Fruit fly (Drosophila melanogaster) whole organism: ENCODE results near the gene Enoph.

Experiments
- CG8478 ChIP-seq: fragments of >200 bp; optimal IDR thresholded peaks from 2 replicates; lab custom pipeline; 2018; ENCODE audit warnings: inconsistent platforms
- Dll ChIP-seq: fragments of >200 bp; optimal IDR thresholded peaks from 2 replicates; lab custom pipeline; 2017
- EcR ChIP-seq, 2 experiments: fragments of >200 bp; optimal IDR thresholded peaks; 2 replicates each; lab custom pipeline; 2017; ENCODE audit warnings: missing biosample characterization in 2 of 2, missing genetic modification characterization in 2 of 2, missing genetic modification reagents in 2 of 2
- pan ChIP-seq: fragments of >200 bp; optimal IDR thresholded peaks from 2 replicates; lab custom pipeline; 2017
- psq ChIP-seq: fragments of >200 bp; optimal IDR thresholded peaks from 2 replicates; lab custom pipeline; 2017
- usp ChIP-seq: fragments of >200 bp; optimal IDR thresholded peaks from 2 replicates; lab custom pipeline; 2017; ENCODE audit warnings: missing biosample characterization, missing genetic modification characterization, mixed read lengths

Gene Enoph

DNA sequence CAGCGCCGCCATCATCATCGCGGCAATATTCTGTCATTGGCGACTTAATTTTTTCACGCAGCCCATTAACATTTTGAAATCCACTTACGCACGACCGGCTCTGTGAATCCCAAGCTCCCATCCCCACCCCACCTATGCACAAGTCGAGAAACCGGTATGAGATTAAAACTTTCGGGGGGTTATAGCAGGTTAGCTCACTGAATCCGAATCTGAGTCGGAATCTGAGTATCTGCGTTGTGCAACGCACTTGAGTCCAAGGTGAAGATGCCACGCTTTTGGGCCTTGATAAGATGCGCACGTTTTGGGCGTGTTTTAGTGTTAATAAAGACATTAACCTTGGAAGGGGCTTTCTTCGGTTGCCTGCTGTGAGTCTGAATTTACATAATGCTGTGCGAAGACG, 9.5 kb downstream of the Enoph start:
- TF ChIP-seq Dll (lab: Kevin White, UChicago), result no peak
- no peak for TF ChIP-seq CG8478 (lab: Kevin White, UChicago)

DNA sequence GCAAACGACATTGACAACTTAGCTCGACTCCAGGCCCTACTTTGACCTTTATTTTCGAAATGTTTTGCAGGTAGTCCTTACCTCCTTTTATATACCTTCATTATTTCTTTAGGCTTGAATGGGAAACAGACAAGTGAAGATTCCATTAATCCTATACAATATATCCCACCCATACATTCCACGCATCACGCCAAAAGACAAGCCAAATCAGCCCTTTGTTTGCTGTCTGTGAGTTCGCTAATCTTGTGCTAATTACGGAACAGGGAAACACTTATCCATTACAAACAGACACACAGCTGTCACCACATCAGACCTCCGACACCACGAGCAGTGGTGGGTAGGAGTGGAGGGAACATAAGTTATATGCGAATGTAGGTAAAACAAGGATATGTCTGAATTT, 15.8 kb downstream of the Enoph start, which contains the start of gene CG33293:
CG33293 (minus strand) TSS at position 15 of the 400 bp plus-strand sequence.
- TF ChIP-seq Dll (lab: Kevin White, UChicago), result no peak
- no peak for TF ChIP-seq usp (GFP tag; lab: Kevin White, UChicago)
- no peak for TF ChIP-seq pan (lab: Kevin White, UChicago)
- TF ChIP-seq psq (lab: Kevin White, UChicago), result no peak
- TF ChIP-seq EcR (GFP tag; optimal IDR thresholded peaks at IDR 0.05; lab: Kevin White, UChicago), result no peak
- no peak for TF ChIP-seq CG8478 (lab: Kevin White, UChicago)

DNA sequence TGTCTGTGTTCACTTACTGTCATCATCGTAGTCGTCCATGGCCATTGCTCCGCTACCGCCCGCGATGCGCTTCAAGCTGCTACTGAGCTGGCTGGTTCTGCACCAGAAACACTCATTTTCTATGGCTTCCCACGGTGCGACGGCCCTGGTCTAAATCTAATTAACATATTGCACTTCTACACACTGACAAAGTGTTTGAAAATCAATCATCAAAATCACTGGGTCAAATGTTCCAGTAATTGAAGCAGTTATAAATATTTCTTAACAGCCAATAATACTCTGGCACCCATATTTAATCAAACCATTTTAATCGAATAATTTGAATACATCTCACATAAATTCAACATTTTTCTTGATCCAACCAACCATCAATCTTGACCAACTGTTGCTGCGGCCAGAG, 19.3 kb downstream of the Enoph start, which contains the start of gene rtp:
rtp (minus strand) TSS at position 101 of the 400 bp plus-strand sequence.
- TF ChIP-seq CG8478 (lab: Kevin White, UChicago), result no peak
- no peak for TF ChIP-seq psq (lab: Kevin White, UChicago)
- no peak for TF ChIP-seq pan (lab: Kevin White, UChicago)
- TF ChIP-seq usp (GFP tag; lab: Kevin White, UChicago), result no peak
- no peak for TF ChIP-seq EcR (GFP tag; optimal IDR thresholded peaks at IDR 0.05; lab: Kevin White, UChicago)
- no peak for TF ChIP-seq Dll (lab: Kevin White, UChicago)

DNA sequence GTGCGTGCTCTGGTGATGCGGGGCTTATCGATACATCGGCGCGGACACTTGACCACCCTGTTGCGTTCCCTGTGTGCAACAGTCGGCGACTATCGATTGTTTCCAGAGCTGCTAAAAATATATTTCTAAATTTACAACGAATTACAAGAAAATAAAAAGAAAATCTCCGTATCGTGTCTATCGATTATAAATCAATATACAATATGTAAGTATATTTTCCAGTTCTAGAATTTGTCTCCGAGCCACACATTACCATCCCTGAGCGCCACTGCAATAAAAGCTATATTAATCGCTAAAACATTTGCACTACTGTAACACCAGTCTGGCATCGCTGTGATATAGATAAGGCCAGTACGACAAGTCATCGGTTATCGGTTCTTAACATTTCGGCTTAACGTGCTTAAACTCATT, 24.3 kb downstream of the Enoph start, which contains the start of the genes Kat60 and Mms19:
Kat60 (minus strand) TSS at position 13 of the 411 bp plus-strand sequence.
Mms19 (plus strand) TSS at position 347 of the 411 bp plus-strand sequence.
- TF ChIP-seq pan (lab: Kevin White, UChicago), result no peak
- TF ChIP-seq EcR (GFP tag; optimal IDR thresholded peaks at IDR 0.05; lab: Kevin White, UChicago), result no peak
- no peak for TF ChIP-seq usp (GFP tag; lab: Kevin White, UChicago)
- TF ChIP-seq Dll (lab: Kevin White, UChicago), result no peak
- no peak for TF ChIP-seq CG8478 (lab: Kevin White, UChicago)
- no peak for TF ChIP-seq psq (lab: Kevin White, UChicago)

DNA sequence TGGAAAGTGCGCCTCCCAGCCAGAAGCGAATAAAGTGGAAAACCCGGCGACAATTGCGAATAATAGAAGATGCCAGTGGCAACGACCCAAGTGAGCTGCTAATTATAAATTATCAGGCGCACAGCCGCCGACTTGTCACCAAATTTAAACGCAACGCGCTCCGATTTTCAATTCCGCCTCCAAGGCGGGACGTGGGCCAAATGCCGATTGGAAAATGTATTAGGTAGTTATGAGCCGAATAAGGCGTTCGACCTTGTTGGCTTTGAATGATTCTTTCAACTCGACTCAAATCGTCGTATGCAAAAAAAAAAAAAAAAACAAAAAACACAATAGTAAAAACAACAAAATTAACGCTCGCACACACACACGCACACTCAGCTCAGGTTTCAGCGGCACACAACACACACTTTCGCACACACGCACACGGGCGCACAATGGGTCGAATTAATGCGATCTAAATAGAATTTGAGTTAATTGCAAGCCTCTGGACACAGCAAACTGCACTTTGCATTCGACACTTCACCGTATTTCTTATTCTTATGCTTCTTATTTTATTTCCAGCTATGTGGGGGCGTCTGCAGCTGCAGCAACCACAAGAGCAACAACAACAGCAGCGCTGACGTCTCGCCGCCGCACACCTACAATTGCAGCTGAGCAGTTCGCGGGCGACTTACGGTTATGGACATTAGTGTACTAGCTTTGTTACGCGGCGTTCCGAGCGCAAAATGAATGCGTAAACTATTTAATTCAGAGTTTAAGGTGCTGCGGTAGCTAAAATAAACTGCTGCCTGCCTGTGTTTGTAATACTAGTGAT, 24.9 kb downstream of the Enoph start:
- TF ChIP-seq psq (lab: Kevin White, UChicago) (no peak), Dll (lab: Kevin White, UChicago) (no peak), EcR (GFP tag; optimal IDR thresholded peaks at IDR 0.05; lab: Kevin White, UChicago) (no peak), pan (lab: Kevin White, UChicago) (no peak), CG8478 (lab: Kevin White, UChicago) (no peak), usp (GFP tag; lab: Kevin White, UChicago) (no peak)

DNA sequence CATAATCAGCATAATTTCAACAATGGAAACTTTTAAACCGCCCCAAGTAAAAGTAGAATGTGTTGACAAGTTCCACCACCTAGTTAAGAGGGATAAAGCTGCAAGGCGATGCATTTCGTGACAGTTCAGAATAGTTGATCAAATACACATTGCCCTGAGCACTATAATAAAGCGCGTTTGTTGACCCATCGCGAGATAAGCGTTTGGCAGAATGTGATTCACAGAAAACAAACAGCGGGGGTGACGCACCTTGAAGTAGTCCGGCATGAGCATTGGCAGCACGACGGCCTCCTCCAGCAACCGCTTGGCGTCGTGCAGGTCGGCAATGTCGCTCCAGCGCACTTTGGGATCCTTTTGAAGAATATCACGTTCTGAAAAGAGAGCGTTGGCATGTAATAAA, 27.0 kb downstream of the Enoph start:
- TF ChIP-seq CG8478 (lab: Kevin White, UChicago), result no peak
- TF ChIP-seq usp (GFP tag; lab: Kevin White, UChicago), result no peak
- no peak for TF ChIP-seq psq (lab: Kevin White, UChicago)
- no peak for TF ChIP-seq pan (lab: Kevin White, UChicago)
- TF ChIP-seq EcR (GFP tag; optimal IDR thresholded peaks at IDR 0.05; lab: Kevin White, UChicago), result no peak
- TF ChIP-seq Dll (lab: Kevin White, UChicago), result no peak

DNA sequence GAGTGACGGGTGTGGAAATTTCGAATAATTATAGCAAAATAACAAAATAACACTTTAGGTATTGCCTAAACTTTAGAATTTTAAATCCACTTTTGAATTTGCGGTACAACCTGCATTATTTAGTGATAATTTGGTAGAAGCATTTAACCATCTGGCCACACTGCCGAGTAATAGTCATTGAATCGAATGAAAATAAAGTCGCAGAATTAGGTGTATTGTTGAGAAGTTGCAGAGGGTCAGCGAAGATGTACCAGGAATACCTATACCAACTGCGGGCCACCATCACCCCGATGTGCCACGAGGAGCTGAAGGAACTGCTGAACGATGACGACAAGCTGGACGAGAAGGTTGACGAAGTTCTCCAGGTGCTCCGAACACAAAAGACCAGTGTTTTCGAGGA, 30.5 kb downstream of the Enoph start, which contains the start of gene Vps37B:
Vps37B (plus strand) TSS at position 134 of the 400 bp plus-strand sequence.
- TF ChIP-seq Dll (lab: Kevin White, UChicago) (no peak), psq (lab: Kevin White, UChicago) (no peak), CG8478 (lab: Kevin White, UChicago) (no peak), EcR (GFP tag; optimal IDR thresholded peaks at IDR 0.05; lab: Kevin White, UChicago) (no peak), usp (GFP tag; lab: Kevin White, UChicago) (no peak), pan (lab: Kevin White, UChicago) (no peak)

DNA sequence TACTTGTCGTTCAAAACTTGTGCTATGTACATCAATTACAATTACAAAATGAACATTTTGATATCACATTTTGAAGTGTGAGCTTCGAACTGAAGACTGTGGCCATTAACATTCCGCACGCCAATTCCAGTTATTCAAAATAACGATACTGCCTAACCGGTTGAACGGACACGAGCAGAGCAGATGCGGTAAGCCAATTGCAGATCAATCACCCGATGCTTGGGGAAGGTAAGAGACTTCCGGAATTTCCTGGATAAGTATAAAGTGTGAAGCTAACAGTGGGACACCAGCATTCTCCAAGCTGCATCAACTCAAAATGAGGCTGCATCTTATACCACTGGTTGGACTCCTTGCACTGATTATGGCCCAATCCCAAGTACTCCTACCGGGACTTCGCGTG, 32.6 kb downstream of the Enoph start, which contains the start of gene CG14664:
CG14664 (plus strand) TSS at position 301 of the 400 bp plus-strand sequence.
- TF ChIP-seq psq (lab: Kevin White, UChicago) (no peak), EcR (GFP tag; optimal IDR thresholded peaks at IDR 0.05; lab: Kevin White, UChicago) (no peak), Dll (lab: Kevin White, UChicago) (no peak)

DNA sequence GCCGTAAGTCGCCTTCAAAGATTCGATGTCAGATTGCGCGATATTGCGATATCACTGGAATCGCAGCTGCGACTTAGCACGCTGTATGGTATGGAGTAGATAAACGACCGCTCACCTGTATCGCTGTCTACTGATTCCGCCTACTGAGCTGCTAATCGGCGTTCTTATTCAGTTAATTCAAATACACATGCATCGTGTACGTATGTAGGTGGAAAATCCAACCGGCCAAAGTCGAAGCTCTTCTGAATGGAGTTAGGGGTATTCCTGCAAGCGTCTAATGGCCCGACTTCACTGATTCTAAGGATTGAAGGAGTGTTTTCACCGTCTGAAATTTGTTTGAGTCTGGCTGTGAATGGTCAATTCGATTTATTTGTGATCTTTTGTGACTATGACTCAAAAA, 33.3 kb downstream of the Enoph start, which contains the start of gene CG2604:
CG2604 (minus strand) TSS at position 231 of the 400 bp plus-strand sequence.
- no peak for TF ChIP-seq pan (lab: Kevin White, UChicago)
- TF ChIP-seq usp (GFP tag; lab: Kevin White, UChicago), result no peak
- TF ChIP-seq Dll (lab: Kevin White, UChicago), result no peak
- TF ChIP-seq CG8478 (lab: Kevin White, UChicago), result no peak
- no peak for TF ChIP-seq EcR (GFP tag; optimal IDR thresholded peaks at IDR 0.05; lab: Kevin White, UChicago)
- no peak for TF ChIP-seq psq (lab: Kevin White, UChicago)

DNA sequence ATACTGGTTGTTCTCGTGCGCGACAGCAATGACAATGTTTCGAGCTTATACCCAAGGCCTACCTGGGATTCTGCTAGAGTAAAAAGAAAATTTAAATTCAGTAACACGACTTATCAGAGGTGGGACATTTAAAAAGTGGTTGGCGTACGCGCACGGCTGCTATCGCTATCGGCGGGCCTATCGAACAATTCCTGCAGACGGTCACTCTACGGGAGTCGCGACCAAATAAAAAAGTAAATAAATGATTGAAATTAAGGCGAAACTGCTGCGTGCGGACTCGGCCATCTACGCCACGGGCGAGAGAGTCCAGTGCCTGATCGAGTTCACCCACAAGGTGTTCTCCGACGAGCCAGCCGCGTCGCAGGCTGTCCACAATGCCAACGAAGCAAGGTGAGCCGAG, 37.0 kb downstream of the Enoph start, which contains the start of the genes Prosbeta2R2 and CG1116:
Prosbeta2R2 (minus strand) TSS at position 63 of the 400 bp plus-strand sequence.
CG1116 (plus strand) TSS at position 192 of the 400 bp plus-strand sequence.
- TF ChIP-seq pan (lab: Kevin White, UChicago), result no peak
- TF ChIP-seq EcR (GFP tag; optimal IDR thresholded peaks at IDR 0.05; lab: Kevin White, UChicago), result no peak
- TF ChIP-seq Dll (lab: Kevin White, UChicago), result no peak
- no peak for TF ChIP-seq CG8478 (lab: Kevin White, UChicago)
- no peak for TF ChIP-seq usp (GFP tag; lab: Kevin White, UChicago)
- no peak for TF ChIP-seq psq (lab: Kevin White, UChicago)

DNA sequence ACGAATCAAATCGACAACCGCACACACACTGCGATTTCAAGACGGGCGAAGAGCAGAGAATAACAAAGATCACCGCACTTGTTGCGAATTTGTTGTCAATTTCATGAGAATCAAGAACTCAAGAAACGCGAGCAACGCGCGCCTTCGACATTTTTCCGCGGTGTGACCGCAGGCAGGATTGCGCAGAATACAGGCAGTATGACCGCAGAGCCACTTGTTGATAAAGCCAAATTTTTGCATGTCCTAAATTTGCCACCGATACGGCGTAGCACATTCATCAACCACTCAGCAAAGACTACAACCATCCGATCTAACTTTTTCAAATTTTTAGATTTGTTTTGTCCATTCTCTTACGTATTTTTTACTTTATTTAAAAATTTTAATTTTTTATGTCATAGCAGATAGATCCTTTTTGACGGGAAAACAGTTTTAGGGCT, 39.2 kb downstream of the Enoph start, which contains the start of gene cno:
cno (minus strand) TSS at position 179 of the 437 bp plus-strand sequence.
- no peak for TF ChIP-seq psq (lab: Kevin White, UChicago)
- no peak for TF ChIP-seq EcR (GFP tag; optimal IDR thresholded peaks at IDR 0.05; lab: Kevin White, UChicago)
- TF ChIP-seq Dll (lab: Kevin White, UChicago), result no peak
- no peak for TF ChIP-seq pan (lab: Kevin White, UChicago)
- TF ChIP-seq CG8478 (lab: Kevin White, UChicago), result no peak
- no peak for TF ChIP-seq usp (GFP tag; lab: Kevin White, UChicago)
